Worm (Caenorhabditis elegans): ENCODE measurements around the gene T05G5.1.

ce11 chrIII:9770590-9770989, 27.5 kb upstream of the T05G5.1 start:
- no peak for TF ChIP-seq unc-130 (GFP tag; optimal IDR thresholded peaks at IDR 0.05)
- no peak for TF ChIP-seq ceh-40 (GFP tag; IDR thresholded peaks at IDR 0.05)
- no peak for TF ChIP-seq gei-17 (GFP tag; optimal IDR thresholded peaks at IDR 0.05)
- no peak for TF ChIP-seq pha-4 (tag; optimal IDR thresholded peaks at IDR 0.05)
- no peak for TF ChIP-seq F10E7.11 (tag; optimal IDR thresholded peaks at IDR 0.05)

Data from whole organism, young adult.